Fruit fly (Drosophila melanogaster) whole organism: ENCODE results near the gene CG4332.
"Not testable (repeated sequence)": the region's sequence is repeated elsewhere in the genome, so short reads cannot be mapped to it uniquely, and the experiment has no call there.

Experiments
- CG8478 ChIP-seq: fragments of >200 bp; optimal IDR thresholded peaks from 2 replicates; lab custom pipeline; 2018; ENCODE audit warnings: inconsistent platforms
- Dll ChIP-seq: fragments of >200 bp; optimal IDR thresholded peaks from 2 replicates; lab custom pipeline; 2017
- EcR ChIP-seq, 2 experiments: fragments of >200 bp; optimal IDR thresholded peaks; 2 replicates each; lab custom pipeline; 2017; ENCODE audit warnings: missing biosample characterization in 2 of 2, missing genetic modification characterization in 2 of 2, missing genetic modification reagents in 2 of 2
- pan ChIP-seq: fragments of >200 bp; optimal IDR thresholded peaks from 2 replicates; lab custom pipeline; 2017
- psq ChIP-seq: fragments of >200 bp; optimal IDR thresholded peaks from 2 replicates; lab custom pipeline; 2017
- usp ChIP-seq: fragments of >200 bp; optimal IDR thresholded peaks from 2 replicates; lab custom pipeline; 2017; ENCODE audit warnings: missing biosample characterization, missing genetic modification characterization, mixed read lengths

Gene CG4332

dm6 chrX:13177720-13178119 is 22.9 kb downstream of the CG4332 start, which contains the start of gene CG32640:
Gene CG32640 (plus strand): TSS chrX:13178005.
- TF ChIP-seq EcR (GFP tag; optimal IDR thresholded peaks at IDR 0.05; lab: Kevin White, UChicago); CG8478; usp (GFP tag; lab: Kevin White, UChicago): not testable (repeated sequence)

dm6 chrX:13184178-13184577 is 29.3 kb downstream of the CG4332 start, which contains the start of gene CG32641:
Gene CG32641 (plus strand): TSS chrX:13184478.
- not testable (repeated sequence) for TF ChIP-seq CG8478; psq (lab: Kevin White, UChicago); Dll (lab: Kevin White, UChicago)

dm6 chrX:13189032-13189431 is 34.2 kb downstream of the CG4332 start, which contains the start of gene Lgr4:
Gene Lgr4 (minus strand): TSS chrX:13189164.
- TF ChIP-seq CG8478, result no peak
- no peak for TF ChIP-seq usp (GFP tag; lab: Kevin White, UChicago)
- TF ChIP-seq Dll (lab: Kevin White, UChicago), result no peak

dm6 chrX:13191783-13192182 is 36.9 kb downstream of the CG4332 start, which contains the start of gene CG12723:
Gene CG12723 (minus strand): TSS chrX:13191883.
- TF ChIP-seq pan (lab: Kevin White, UChicago), result no peak
- TF ChIP-seq CG8478, result no peak
- TF ChIP-seq Dll (lab: Kevin White, UChicago), result no peak
- no peak for TF ChIP-seq psq (lab: Kevin White, UChicago)
- TF ChIP-seq EcR (GFP tag; optimal IDR thresholded peaks at IDR 0.05; lab: Kevin White, UChicago), result no peak
- TF ChIP-seq usp (GFP tag; lab: Kevin White, UChicago), result no peak

- TF ChIP-seq psq (lab: Kevin White, UChicago) (no peak), Dll (lab: Kevin White, UChicago) (no peak), usp (GFP tag; lab: Kevin White, UChicago) (no peak), EcR (GFP tag; optimal IDR thresholded peaks at IDR 0.05; lab: Kevin White, UChicago) (no peak), pan (lab: Kevin White, UChicago) (no peak), CG8478 (no peak)
These were observed 37.4 kb downstream of the CG4332 start for dm6 chrX:13192239-13192638.

dm6 chrX:13194249-13194648 is 39.4 kb downstream of the CG4332 start, which contains the start of gene Coq5:
Gene Coq5 (minus strand): TSS chrX:13194551.
- TF ChIP-seq psq (lab: Kevin White, UChicago) (no peak), Dll (lab: Kevin White, UChicago) (no peak), pan (lab: Kevin White, UChicago) (no peak), usp (GFP tag; lab: Kevin White, UChicago) (no peak), CG8478 (no peak), EcR (GFP tag; optimal IDR thresholded peaks at IDR 0.05; lab: Kevin White, UChicago) (no peak)

dm6 chrX:13202162-13202561 is 47.3 kb downstream of the CG4332 start, which contains the start of gene CG44437:
Gene CG44437 (minus strand): TSS chrX:13202262.
- TF ChIP-seq pan (lab: Kevin White, UChicago), result no peak
- TF ChIP-seq usp (GFP tag; lab: Kevin White, UChicago), result no peak
- no peak for TF ChIP-seq psq (lab: Kevin White, UChicago)
- no peak for TF ChIP-seq Dll (lab: Kevin White, UChicago)
- no peak for TF ChIP-seq CG8478
- TF ChIP-seq EcR (GFP tag; optimal IDR thresholded peaks at IDR 0.05; lab: Kevin White, UChicago), result no peak

- no peak for TF ChIP-seq Dll (lab: Kevin White, UChicago)
- TF ChIP-seq CG8478, result no peak
- no peak for TF ChIP-seq pan (lab: Kevin White, UChicago)
- no peak for TF ChIP-seq EcR (GFP tag; optimal IDR thresholded peaks at IDR 0.05; lab: Kevin White, UChicago)
These were observed 49.9 kb downstream of the CG4332 start for dm6 chrX:13204718-13205117.
